Fruit fly (Drosophila melanogaster): ENCODE results near the gene obst-E.

The obst-E gene

DNA sequence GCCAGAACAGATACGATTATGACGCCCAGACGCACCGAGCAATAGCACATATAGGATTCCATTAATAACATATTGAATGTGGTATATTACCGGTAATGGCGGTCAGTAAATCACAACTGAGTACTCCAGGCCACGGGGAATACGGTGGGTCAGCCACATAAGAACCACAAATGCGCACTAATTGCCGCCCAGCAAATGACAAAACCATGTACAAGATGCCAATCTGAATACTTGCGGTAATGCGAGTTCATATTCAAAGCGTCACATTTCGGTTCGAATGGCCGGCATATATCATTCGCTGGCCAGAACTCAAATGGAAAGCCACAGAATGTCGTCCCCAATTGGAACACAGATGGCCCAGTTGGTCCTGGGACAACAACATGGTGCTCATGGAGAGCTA, 49.4 kb downstream of the obst-E start, which contains the start of the genes CG14007 and CG34011:
Gene CG14007, minus strand, starts transcription at position 101 of the 400 bp plus-strand sequence.
Gene CG34011, plus strand, starts transcription at position 122 of the 400 bp plus-strand sequence.
- TF ChIP-seq CG14655 (GFP tag; optimal IDR thresholded peaks at IDR 0.05) (no peak), Pif1A (GFP tag; optimal IDR thresholded peaks at IDR 0.05) (no peak), Snoo (tag; optimal IDR thresholded peaks at IDR 0.05) (no peak), CG8159 (tag; optimal IDR thresholded peaks at IDR 0.05) (no peak), fd96Ca (GFP tag; IDR thresholded peaks at IDR 0.05) (no peak), gl (tag; optimal IDR thresholded peaks at IDR 0.05) (no peak), CG8301 (tag; optimal IDR thresholded peaks at IDR 0.05) (no peak), CG9948 (tag; optimal IDR thresholded peaks at IDR 0.05) (no peak), CG13204 (GFP tag; optimal IDR thresholded peaks at IDR 0.05) (no peak), Ets98B (GFP tag; IDR thresholded peaks at IDR 0.05) (no peak), CG34367 (tag; optimal IDR thresholded peaks at IDR 0.05) (no peak), D1 (tag; optimal IDR thresholded peaks at IDR 0.05) (no peak), EcR (GFP tag; optimal IDR thresholded peaks at IDR 0.05) (no peak), Pif1B (GFP tag; optimal IDR thresholded peaks at IDR 0.05) (no peak), CG12605 (GFP tag; IDR thresholded peaks at IDR 0.05) (no peak), rn (GFP tag; IDR thresholded peaks at IDR 0.05) (no peak), CG4496 (GFP tag; IDR thresholded peaks at IDR 0.05) (no peak), CG15710 (tag; optimal IDR thresholded peaks at IDR 0.05) (no peak), CG32121 (GFP tag; IDR thresholded peaks at IDR 0.05) (no peak)
